Fruit fly (Drosophila melanogaster) whole organism, larva: ENCODE measurements around the gene Drsl2.

Source experiments
- noc ChIP-seq: fragments of 200-800 bp; sonication (Bioruptor generic); optimal IDR thresholded peaks from 3 replicates; lab custom pipeline; 2019; ENCODE audit warnings: missing biosample characterization, mild to moderate bottlenecking, missing genetic modification characterization, moderate library complexity

The Drsl2 gene

DNA sequence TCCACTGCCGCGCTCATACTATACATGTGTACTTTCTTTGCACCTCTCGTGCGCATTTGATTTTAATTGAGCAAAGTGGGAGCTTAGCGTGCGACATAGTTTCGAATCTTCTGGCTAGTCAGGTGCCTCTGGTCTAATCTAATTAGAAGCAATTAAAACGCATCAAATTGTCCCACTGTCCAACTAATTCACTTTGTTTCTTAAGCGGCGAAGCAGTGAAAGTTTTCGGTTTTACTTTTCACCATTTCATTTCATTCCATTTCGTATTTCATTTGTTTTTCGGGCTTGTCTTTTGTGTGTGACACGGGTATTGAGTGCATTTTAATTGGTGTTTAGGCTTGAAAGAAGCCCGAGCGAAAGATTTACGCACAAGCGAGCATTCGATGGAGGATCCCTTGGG is 38.4 kb downstream of the Drsl2 start:
- no peak for TF ChIP-seq noc (tag; lab: Kevin White, UChicago)

DNA sequence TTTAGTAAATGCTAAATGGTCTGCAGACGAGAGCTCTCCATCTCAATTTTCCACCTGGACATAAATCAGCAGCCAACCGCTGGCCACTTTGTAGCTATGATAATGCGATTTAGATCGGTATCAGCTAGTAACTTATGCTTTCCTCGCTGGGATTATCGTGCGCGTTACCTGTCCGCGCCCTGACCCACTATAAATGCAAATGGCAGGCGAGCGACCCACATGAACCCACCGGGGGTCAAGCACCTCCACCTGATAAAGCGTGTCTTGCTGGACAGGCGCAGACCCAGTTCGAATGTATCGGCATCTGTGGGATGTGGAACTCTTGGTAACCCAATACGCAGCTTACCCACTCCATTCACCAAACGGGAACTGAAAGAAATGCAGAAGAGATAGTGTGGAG is 39.1 kb downstream of the Drsl2 start:
- no peak for TF ChIP-seq noc (tag; lab: Kevin White, UChicago)
